Worm (Caenorhabditis elegans) whole organism, L2 larva: ENCODE data around the gene C52G5.3.

Experiments used
- F13H6.1 ChIP-seq: sonication (generic microtip); optimal IDR thresholded peaks from 2 replicates; lab custom pipeline; 2016; ENCODE audit warnings: missing genetic modification characterization, missing compliant biosample characterization
- R02D3.7 ChIP-seq: fragments of 150-350 bp; optimal IDR thresholded peaks from 2 replicates; lab custom pipeline; 2014; ENCODE audit warnings: missing biosample characterization, missing genetic modification characterization
- Y55F3AM.14 ChIP-seq: fragments of 200-800 bp; sonication (Bioruptor generic); optimal IDR thresholded peaks from 2 replicates; lab custom pipeline; 2018; ENCODE audit warnings: mild to moderate bottlenecking, missing genetic modification characterization, missing compliant biosample characterization
- ZK546.5 ChIP-seq: sonication (generic microtip); optimal IDR thresholded peaks from 2 replicates; lab custom pipeline; 2017; ENCODE audit warnings: missing biosample characterization, missing genetic modification characterization
- alr-1 ChIP-seq: fragments of 150-350 bp; optimal IDR thresholded peaks from 2 replicates; lab custom pipeline; 2014; ENCODE audit warnings: missing biosample characterization, missing genetic modification characterization
- aly-2 ChIP-seq: fragments of 150-350 bp; optimal IDR thresholded peaks from 2 replicates; lab custom pipeline; 2014; ENCODE audit warnings: missing biosample characterization, missing genetic modification characterization
- blmp-1 ChIP-seq: sonication (generic microtip); optimal IDR thresholded peaks from 2 replicates; lab custom pipeline; 2017; ENCODE audit warnings: missing genetic modification characterization, mild to moderate bottlenecking, missing compliant biosample characterization, antibody characterized with exemption, moderate library complexity; ENCODE audit not compliant: insufficient read depth
- ceh-16 ChIP-seq: fragments of 150-350 bp; optimal IDR thresholded peaks from 2 replicates; lab custom pipeline; 2014; ENCODE audit warnings: missing biosample characterization, missing genetic modification characterization
- crh-2 ChIP-seq: sonication (generic microtip); optimal IDR thresholded peaks from 2 replicates; lab custom pipeline; 2017; ENCODE audit warnings: missing biosample characterization, missing genetic modification characterization
- egl-27 ChIP-seq: sonication (generic microtip); optimal IDR thresholded peaks from 3 replicates; lab custom pipeline; 2017; ENCODE audit warnings: missing biosample characterization, missing genetic modification reagents, missing genetic modification characterization
- elt-1 ChIP-seq: fragments of 150-350 bp; optimal IDR thresholded peaks from 2 replicates; lab custom pipeline; 2014; ENCODE audit warnings: missing biosample characterization, missing genetic modification characterization
- elt-3 ChIP-seq: sonication (generic microtip); optimal IDR thresholded peaks from 2 replicates; lab custom pipeline; 2017; ENCODE audit warnings: missing biosample characterization, missing genetic modification characterization
- fos-1 ChIP-seq: fragments of 150-350 bp; optimal IDR thresholded peaks from 2 replicates; lab custom pipeline; 2014; ENCODE audit warnings: missing biosample characterization, missing genetic modification characterization
- gmeb-1 ChIP-seq: fragments of 150-350 bp; optimal IDR thresholded peaks from 2 replicates; lab custom pipeline; 2014; ENCODE audit warnings: missing biosample characterization, missing genetic modification characterization
- lin-11 ChIP-seq: fragments of 150-350 bp; sonication (generic microtip); optimal IDR thresholded peaks from 2 replicates; lab custom pipeline; 2014; ENCODE audit warnings: missing biosample characterization, missing genetic modification characterization, inconsistent platforms, mixed read lengths
- lin-13 ChIP-seq: fragments of 150-350 bp; optimal IDR thresholded peaks from 2 replicates; lab custom pipeline; 2014; ENCODE audit warnings: missing biosample characterization, missing genetic modification reagents, missing genetic modification characterization
- lin-39 ChIP-seq: fragments of 150-350 bp; optimal IDR thresholded peaks from 2 replicates; lab custom pipeline; 2014; ENCODE audit warnings: missing biosample characterization, missing genetic modification reagents, missing genetic modification characterization
- mab-5 ChIP-seq: fragments of 150-350 bp; optimal IDR thresholded peaks from 2 replicates; lab custom pipeline; 2014; ENCODE audit warnings: missing biosample characterization, missing genetic modification characterization
- mbf-1 ChIP-seq: sonication (generic microtip); optimal IDR thresholded peaks from 2 replicates; lab custom pipeline; 2017; ENCODE audit warnings: missing biosample characterization, missing genetic modification characterization
- mdl-1 ChIP-seq, 2 experiments: fragments of 150-350 bp in 1 of 2; sonication (generic microtip) in 1 of 2; optimal IDR thresholded peaks; 2 replicates each; lab custom pipeline; 2017; ENCODE audit warnings: missing biosample characterization in 2 of 2, missing genetic modification characterization in 2 of 2
- nhr-10 ChIP-seq: sonication (generic microtip); optimal IDR thresholded peaks from 2 replicates; lab custom pipeline; 2017; ENCODE audit warnings: missing biosample characterization, missing genetic modification characterization
- nhr-12 ChIP-seq: fragments of 150-350 bp; optimal IDR thresholded peaks from 2 replicates; lab custom pipeline; 2014; ENCODE audit warnings: missing biosample characterization, missing genetic modification characterization
- nhr-129 ChIP-seq: fragments of 150-350 bp; optimal IDR thresholded peaks from 2 replicates; lab custom pipeline; 2014; ENCODE audit warnings: missing biosample characterization, missing genetic modification characterization
- nhr-21 ChIP-seq: fragments of 150-350 bp; optimal IDR thresholded peaks from 2 replicates; lab custom pipeline; 2014; ENCODE audit warnings: missing biosample characterization, missing genetic modification characterization
- nhr-23 ChIP-seq: fragments of 150-350 bp; optimal IDR thresholded peaks from 2 replicates; lab custom pipeline; 2014; ENCODE audit warnings: missing biosample characterization, missing genetic modification reagents, missing genetic modification characterization
- nhr-25 ChIP-seq: fragments of 150-350 bp; sonication (generic microtip); optimal IDR thresholded peaks from 3 replicates; lab custom pipeline; 2014; ENCODE audit warnings: missing biosample characterization, missing genetic modification characterization
- nhr-6 ChIP-seq: fragments of 150-350 bp; optimal IDR thresholded peaks from 2 replicates; lab custom pipeline; 2014; ENCODE audit warnings: missing biosample characterization, missing genetic modification characterization
- nhr-77 ChIP-seq: fragments of 150-350 bp; optimal IDR thresholded peaks from 2 replicates; lab custom pipeline; 2014; ENCODE audit warnings: missing biosample characterization, missing genetic modification characterization
- peb-1 ChIP-seq: fragments of 150-350 bp; optimal IDR thresholded peaks from 2 replicates; lab custom pipeline; 2014; ENCODE audit warnings: missing biosample characterization, missing genetic modification characterization
- sem-4 ChIP-seq: fragments of 150-350 bp; optimal IDR thresholded peaks from 2 replicates; lab custom pipeline; 2014; ENCODE audit warnings: missing biosample characterization, missing genetic modification reagents, missing genetic modification characterization
- sma-3 ChIP-seq: sonication (generic microtip); optimal IDR thresholded peaks from 2 replicates; lab custom pipeline; 2016; ENCODE audit warnings: missing genetic modification reagents, missing genetic modification characterization, missing compliant biosample characterization
- sma-9 ChIP-seq, 2 experiments: fragments of 150-350 bp in 1 of 2; sonication (generic microtip) in 1 of 2; optimal IDR thresholded peaks; 2 replicates each; lab custom pipeline; 2014 to 2016; ENCODE audit warnings: missing genetic modification characterization in 2 of 2, mild to moderate bottlenecking in 1 of 2, missing biosample characterization in 1 of 2, missing compliant biosample characterization in 1 of 2, missing genetic modification reagents in 1 of 2, moderate library complexity in 1 of 2
- snpc-4 ChIP-seq: fragments of 150-350 bp; optimal IDR thresholded peaks from 2 replicates; lab custom pipeline; 2014; ENCODE audit warnings: missing biosample characterization, missing genetic modification characterization
- unc-55 ChIP-seq: fragments of 150-350 bp; sonication (generic microtip); optimal IDR thresholded peaks from 3 replicates; lab custom pipeline; 2014; ENCODE audit warnings: missing biosample characterization, missing genetic modification reagents, missing genetic modification characterization
- unc-62 ChIP-seq: fragments of 150-350 bp; optimal IDR thresholded peaks from 2 replicates; lab custom pipeline; 2014; ENCODE audit warnings: missing biosample characterization, missing genetic modification reagents, missing genetic modification characterization
- zag-1 ChIP-seq: fragments of 150-350 bp; optimal IDR thresholded peaks from 2 replicates; lab custom pipeline; 2014; ENCODE audit warnings: missing biosample characterization, missing genetic modification characterization
- ztf-11 ChIP-seq: sonication (generic microtip); optimal IDR thresholded peaks from 2 replicates; lab custom pipeline; 2017; ENCODE audit warnings: missing biosample characterization, missing genetic modification characterization
- ztf-4 ChIP-seq: fragments of 150-350 bp; optimal IDR thresholded peaks from 2 replicates; lab custom pipeline; 2014; ENCODE audit warnings: missing biosample characterization, missing genetic modification characterization

The C52G5.3 gene

DNA sequence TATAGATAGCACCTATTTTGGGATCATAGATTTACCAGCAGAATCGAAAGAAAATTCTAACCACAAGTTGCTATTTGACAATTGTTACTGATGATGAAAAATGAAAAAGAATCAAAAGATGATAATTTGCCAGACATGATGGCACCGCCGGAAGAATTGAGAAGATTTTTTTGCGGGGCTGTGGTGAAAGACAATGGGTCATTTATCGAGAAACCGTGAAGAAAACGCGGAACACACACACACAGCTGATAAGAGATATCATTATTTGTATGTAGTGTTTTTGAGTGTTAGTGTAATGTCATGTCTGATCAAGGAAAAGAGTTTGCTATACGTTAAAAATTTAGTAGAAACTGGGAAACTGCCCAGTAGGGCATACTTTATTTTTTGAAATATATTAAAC lies 11.1 kb downstream of the C52G5.3 start:
- TF ChIP-seq nhr-21 (tag; lab: Kevin White, UChicago) (peak; percentile 43), sma-3 (GFP tag; lab: Kevin White, UChicago) (peak; percentile 97), gmeb-1 (tag; lab: Kevin White, UChicago) (no peak), lin-11 (no peak), sma-9 (GFP tag; optimal IDR thresholded peaks at IDR 0.05; lab: Kevin White, UChicago) (peak; percentile 90), sma-9 (tag; optimal IDR thresholded peaks at IDR 0.05; lab: Kevin White, UChicago) (no peak), fos-1 (no peak)

DNA sequence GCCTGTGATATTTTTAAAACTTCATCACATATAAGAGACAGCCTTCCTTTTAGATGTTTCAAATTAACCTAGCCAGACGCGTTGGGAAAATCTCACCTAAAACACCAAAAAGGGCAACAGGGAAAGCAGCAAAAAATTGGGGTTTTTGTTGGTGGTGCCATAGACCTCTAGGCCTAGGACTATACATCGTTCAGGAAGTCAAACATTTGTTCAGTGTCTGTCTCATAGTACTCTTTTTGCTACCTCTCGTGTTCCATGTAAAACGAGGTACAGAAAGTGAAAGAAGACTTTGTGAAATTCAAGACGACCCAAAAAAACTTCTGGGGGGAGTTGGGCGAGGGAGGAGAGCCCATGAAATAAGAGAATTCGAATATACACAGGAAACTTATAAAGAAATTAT lies 16.9 kb downstream of the C52G5.3 start:
- TF ChIP-seq fos-1 (no peak), R02D3.7 (tag; lab: Kevin White, UChicago) (no peak), sma-3 (GFP tag; lab: Kevin White, UChicago) (no peak), peb-1 (tag; lab: Kevin White, UChicago) (no peak), F13H6.1 (tag; lab: Kevin White, UChicago) (no peak), nhr-129 (no peak), elt-3 (tag; lab: Kevin White, UChicago) (no peak), nhr-6 (tag; lab: Kevin White, UChicago) (no peak), mbf-1 (no peak)
- TF ChIP-seq, all 48 proteins: peak for 0

DNA sequence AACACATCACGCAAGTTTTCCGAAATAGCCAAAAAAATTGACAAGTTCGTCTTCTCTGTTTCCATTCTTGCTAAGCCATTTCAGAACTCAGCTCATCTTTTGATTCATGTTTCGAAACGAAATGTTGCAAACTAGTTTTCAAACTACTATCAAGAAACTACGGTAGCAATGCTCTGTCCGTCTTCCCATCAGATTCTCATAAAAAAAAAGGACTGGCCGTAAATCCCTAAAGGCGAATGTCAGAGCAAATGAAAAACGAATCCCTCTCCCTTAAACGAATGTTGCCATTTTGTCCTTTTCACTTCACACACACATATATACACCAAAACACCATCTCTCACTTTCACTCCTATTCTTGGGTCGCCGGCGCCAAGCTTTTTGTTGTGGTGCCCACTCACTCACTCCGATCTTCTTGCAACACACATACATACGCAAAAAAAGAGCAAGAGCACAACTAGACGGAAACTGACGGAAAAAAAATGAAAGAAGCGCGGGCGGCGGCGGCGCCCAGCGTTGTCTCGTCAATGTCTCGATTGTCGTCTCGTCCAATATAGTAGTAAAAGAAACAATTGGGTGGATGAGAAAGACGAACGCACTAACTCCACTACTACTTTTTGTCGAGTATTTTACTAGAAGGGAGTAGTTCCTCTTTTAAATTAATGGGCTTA lies 18.1 kb downstream of the C52G5.3 start:
- no peak for TF ChIP-seq ZK546.5 (tag; lab: Kevin White, UChicago)
- TF ChIP-seq nhr-10 (tag; lab: Kevin White, UChicago): no peak
- no peak for TF ChIP-seq ztf-4 (tag; lab: Kevin White, UChicago)
- no peak for TF ChIP-seq elt-1 (tag; lab: Kevin White, UChicago)
- TF ChIP-seq lin-13 (GFP tag; lab: Kevin White, UChicago): no peak
- TF ChIP-seq ztf-11 (tag; lab: Kevin White, UChicago): no peak
- no peak for TF ChIP-seq unc-62 (GFP tag; lab: Kevin White, UChicago)
- TF ChIP-seq zag-1 (tag; lab: Kevin White, UChicago): no peak
- TF ChIP-seq mab-5 (tag; lab: Kevin White, UChicago): no peak
- TF ChIP-seq aly-2 (tag; lab: Kevin White, UChicago): no peak
- no peak for TF ChIP-seq peb-1 (tag; lab: Kevin White, UChicago)
- no peak for TF ChIP-seq ceh-16 (tag; lab: Kevin White, UChicago)
- no peak for TF ChIP-seq fos-1
- TF ChIP-seq nhr-12 (tag; lab: Kevin White, UChicago): no peak
- TF ChIP-seq unc-55: no peak
- no peak for TF ChIP-seq F13H6.1 (tag; lab: Kevin White, UChicago)
- no peak for TF ChIP-seq alr-1
- TF ChIP-seq lin-39: no peak
- TF ChIP-seq nhr-77 (tag; lab: Kevin White, UChicago): no peak

DNA sequence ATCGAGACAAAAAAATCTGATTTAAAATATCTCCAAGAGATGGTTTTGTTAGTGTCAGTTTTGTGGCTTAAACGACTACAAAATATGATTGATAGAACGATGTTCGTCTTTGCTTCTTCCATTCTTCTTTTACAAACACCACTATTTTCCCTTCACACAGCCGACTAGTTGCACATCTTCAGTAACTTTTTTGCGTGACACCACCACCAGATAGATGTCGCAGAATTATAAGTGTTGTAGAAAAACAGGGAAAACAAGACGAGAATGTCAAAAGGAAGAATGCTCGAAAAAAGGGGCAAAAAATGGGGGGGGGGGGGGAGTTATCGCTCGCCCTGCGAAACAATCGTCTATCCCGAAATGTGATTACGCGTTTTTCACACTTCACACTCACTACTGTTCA lies 19.2 kb downstream of the C52G5.3 start:
- TF ChIP-seq egl-27: no peak
- no peak for TF ChIP-seq nhr-25 (tag; lab: Kevin White, UChicago)

DNA sequence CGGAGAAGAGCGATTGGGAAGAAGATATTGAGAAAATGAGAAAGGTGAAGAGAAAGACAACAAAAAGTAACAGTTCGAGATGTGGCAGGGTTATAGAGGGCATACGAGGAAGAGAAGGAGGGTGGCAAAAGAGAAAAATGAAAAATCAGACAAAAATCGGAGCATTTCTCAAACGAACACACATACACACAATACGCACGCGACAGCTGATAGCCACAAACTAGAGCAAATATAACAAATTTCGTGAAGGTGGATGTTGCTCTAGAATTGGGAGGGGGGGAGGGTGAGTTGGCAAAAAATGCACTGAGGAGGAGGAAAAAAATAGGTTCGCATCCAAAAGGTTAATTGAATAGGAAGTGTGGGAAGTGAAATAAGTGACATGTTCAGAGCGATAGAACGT lies 20.8 kb downstream of the C52G5.3 start:
- TF ChIP-seq zag-1 (tag; lab: Kevin White, UChicago) (no peak), Y55F3AM.14 (GFP tag; lab: Kevin White, UChicago) (no peak), elt-3 (tag; lab: Kevin White, UChicago) (no peak), nhr-21 (tag; lab: Kevin White, UChicago) (no peak), crh-2 (tag; lab: Kevin White, UChicago) (no peak), lin-13 (GFP tag; lab: Kevin White, UChicago) (no peak), mab-5 (tag; lab: Kevin White, UChicago) (no peak), ztf-4 (tag; lab: Kevin White, UChicago) (no peak), snpc-4 (no peak), nhr-12 (tag; lab: Kevin White, UChicago) (no peak), blmp-1 (tag; lab: Kevin White, UChicago) (no peak), egl-27 (no peak), mbf-1 (no peak), F13H6.1 (tag; lab: Kevin White, UChicago) (no peak), ceh-16 (tag; lab: Kevin White, UChicago) (no peak), nhr-23 (no peak), mdl-1 (tag; optimal IDR thresholded peaks at IDR 0.05; lab: Kevin White, UChicago) (no peak), nhr-25 (tag; lab: Kevin White, UChicago) (no peak), sem-4 (tag; lab: Kevin White, UChicago) (no peak)
